Fruit fly (Drosophila melanogaster) whole organism, prepupa: ENCODE data around the gene mRpL21.

Experiments
- CG3032 ChIP-seq: fragments of 200-800 bp; optimal IDR thresholded peaks from 2 replicates; lab custom pipeline; 2019; ENCODE audit warnings: missing biosample characterization, mild to moderate bottlenecking, missing genetic modification characterization, moderate library complexity
- CG31627 ChIP-seq: fragments of 200-800 bp; sonication (Bioruptor generic); optimal IDR thresholded peaks from 3 replicates; lab custom pipeline; 2016; ENCODE audit warnings: missing biosample characterization, missing genetic modification characterization
- CG32006 ChIP-seq: fragments of 200-800 bp; sonication (Bioruptor generic); optimal IDR thresholded peaks from 3 replicates; lab custom pipeline; 2017; ENCODE audit warnings: missing biosample characterization, mild to moderate bottlenecking, missing genetic modification characterization
- CG6163 ChIP-seq: fragments of 200-800 bp; sonication (Bioruptor generic); IDR thresholded peaks from 3 replicates; pipeline ENCODE4 v1.3.6; 2022; ENCODE audit warnings: missing biosample characterization, missing genetic modification characterization
- CG6276 ChIP-seq: fragments of 200-800 bp; sonication (Bioruptor generic); optimal IDR thresholded peaks from 2 replicates; lab custom pipeline; 2017; ENCODE audit warnings: missing biosample characterization, mild to moderate bottlenecking, missing genetic modification characterization
- Eip78C ChIP-seq: fragments of 200-800 bp; sonication (Bioruptor generic); peaks from one replicate; lab custom pipeline; 2016; ENCODE audit warnings: missing biosample characterization, missing genetic modification characterization
- Gug ChIP-seq: fragments of 200-800 bp; sonication (Bioruptor generic); IDR thresholded peaks from 2 replicates; pipeline ENCODE4 v1.3.6; 2022; ENCODE audit warnings: missing biosample characterization, missing genetic modification characterization
- Hr39 ChIP-seq: fragments of 200-800 bp; sonication (Bioruptor generic); optimal IDR thresholded peaks from 2 replicates; lab custom pipeline; 2016; ENCODE audit warnings: missing biosample characterization, missing genetic modification characterization
- achi ChIP-seq: fragments of 200-800 bp; sonication (Bioruptor generic); optimal IDR thresholded peaks from 3 replicates; lab custom pipeline; 2016; ENCODE audit warnings: missing biosample characterization, missing genetic modification characterization
- eg ChIP-seq: fragments of 200-800 bp; sonication (Bioruptor generic); IDR thresholded peaks from 3 replicates; pipeline ENCODE4 v1.3.6; 2022; ENCODE audit warnings: missing biosample characterization, missing genetic modification characterization
- esn ChIP-seq: fragments of 200-800 bp; sonication (Bioruptor generic); optimal IDR thresholded peaks from 2 replicates; lab custom pipeline; 2016; ENCODE audit warnings: missing biosample characterization, mild to moderate bottlenecking, missing genetic modification characterization, moderate library complexity
- fkh ChIP-seq: fragments of 200-800 bp; sonication (Bioruptor generic); optimal IDR thresholded peaks from 3 replicates; lab custom pipeline; 2017; ENCODE audit warnings: missing biosample characterization, mild to moderate bottlenecking, missing genetic modification characterization, moderate library complexity
- lz ChIP-seq: fragments of 200-800 bp; sonication (Bioruptor generic); optimal IDR thresholded peaks from 3 replicates; lab custom pipeline; 2016; ENCODE audit warnings: missing biosample characterization, missing genetic modification characterization
- ss ChIP-seq, 2 experiments: fragments of 200-800 bp; sonication (Bioruptor generic); optimal IDR thresholded peaks; 2 replicates in 1 of 2; 3 replicates in 1 of 2; lab custom pipeline; 2017 to 2018; ENCODE audit warnings: mild to moderate bottlenecking in 2 of 2, missing biosample characterization in 2 of 2, missing genetic modification characterization in 2 of 2, moderate library complexity in 1 of 2

DNA sequence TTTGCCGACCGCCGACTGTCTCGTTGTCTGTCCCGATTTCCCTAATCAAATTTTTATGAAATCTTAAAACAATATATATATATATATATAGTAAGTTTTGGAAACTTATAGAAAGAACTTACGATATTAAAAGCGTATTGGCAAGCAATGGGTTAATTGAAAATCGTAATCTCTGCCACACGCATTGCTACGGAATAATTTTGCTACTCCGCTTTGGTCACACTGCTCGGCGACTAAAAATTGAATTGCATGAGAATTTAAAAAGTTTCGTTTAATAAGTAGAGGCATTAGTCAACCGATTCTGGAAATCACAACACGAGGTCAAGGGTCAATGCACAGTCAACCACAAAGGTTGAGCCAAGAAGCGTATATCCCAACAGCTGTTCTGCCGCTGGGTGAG lies 6.4 kb upstream of the mRpL21 start, which contains the start of gene Bet1:
- TF ChIP-seq lz (GFP tag; lab: Kevin White, UChicago) (no peak), esn (GFP tag; lab: Kevin White, UChicago) (no peak), Hr39 (GFP tag; lab: Kevin White, UChicago) (no peak), CG31627 (no peak), Eip78C (GFP tag; lab: Kevin White, UChicago) (peak; percentile 31), achi (GFP tag; lab: Kevin White, UChicago) (peak; percentile 1), CG6276 (GFP tag; lab: Kevin White, UChicago) (no peak), fkh (GFP tag; lab: Kevin White, UChicago) (no peak), Gug (GFP tag; lab: Robert Waterston, UW) (no peak), CG6163 (no peak), ss (GFP tag; optimal IDR thresholded peaks at IDR 0.05; lab: Kevin White, UChicago) (no peak), CG3032 (tag; lab: Kevin White, UChicago) (peak; percentile 19), eg (GFP tag; lab: Robert Waterston, UW) (no peak), CG32006 (GFP tag; lab: Kevin White, UChicago) (peak; percentile 26)
